Worm (Caenorhabditis elegans): ENCODE measurements around the gene C30B5.17.

The C30B5.17 gene

ce11 chrII:6250782-6251461 is 48.1 kb upstream of the C30B5.17 start, which contains the start of gene phb-2 (continued):
- TF ChIP-seq aptf-3 (GFP tag; IDR thresholded peaks at IDR 0.05) (no peak), Y79H2A.3 (GFP tag; conservative IDR thresholded peaks at IDR 0.05) (no peak), bed-2 (GFP tag; IDR thresholded peaks at IDR 0.05) (no peak), lin-40 (tag; optimal IDR thresholded peaks at IDR 0.05) (peak; percentile 38), K12H6.12 (tag; optimal IDR thresholded peaks at IDR 0.05) (peak; percentile 25), madf-10 (tag; optimal IDR thresholded peaks at IDR 0.05) (no peak), him-1 (tag; optimal IDR thresholded peaks at IDR 0.05) (no peak), tbx-9 (tag; optimal IDR thresholded peaks at IDR 0.05; ENCODE audit: borderline replicate concordance) (no peak), sptf-2 (GFP tag; optimal IDR thresholded peaks at IDR 0.05) (no peak), C06A6.2 (GFP tag; conservative IDR thresholded peaks at IDR 0.05) (no peak), F10E7.11 (tag; optimal IDR thresholded peaks at IDR 0.05) (no peak), dpl-1 (GFP tag; optimal IDR thresholded peaks at IDR 0.05) (peak; percentile 75), ztf-18 (tag; optimal IDR thresholded peaks at IDR 0.05) (peak; percentile 27), ceh-27 (GFP tag; optimal IDR thresholded peaks at IDR 0.05) (peak; percentile 68), hsf-1 (GFP tag; IDR thresholded peaks at IDR 0.05) (no peak), ceh-40 (GFP tag; IDR thresholded peaks at IDR 0.05) (no peak), nhr-27 (tag; optimal IDR thresholded peaks at IDR 0.05) (no peak), K11D2.4 (GFP tag; IDR thresholded peaks at IDR 0.05) (no peak), let-526 (GFP tag; IDR thresholded peaks at IDR 0.05) (0 out of 2 replicates have a peak, but pooled peaks have one; percentile 7), nhr-80 (tag; optimal IDR thresholded peaks at IDR 0.05) (peak; percentile 13), cebp-2 (GFP tag; IDR thresholded peaks at IDR 0.05) (no peak), B0261.1 (tag; optimal IDR thresholded peaks at IDR 0.05) (no peak), Y53G8AR.9 (GFP tag; conservative IDR thresholded peaks at IDR 0.05) (0 out of 2 replicates have a peak, but pooled peaks have one; percentile 29), madf-6 (GFP tag; IDR thresholded peaks at IDR 0.05) (peak; percentile 55), F52B5.7 (tag; optimal IDR thresholded peaks at IDR 0.05) (no peak), T07F8.4 (tag; optimal IDR thresholded peaks at IDR 0.05) (no peak), lsl-1 (GFP tag; optimal IDR thresholded peaks at IDR 0.05) (peak; percentile 50), nfyb-1 (GFP tag; IDR thresholded peaks at IDR 0.05) (peak; percentile 58; the same call in 1 of the 2 replicates), nhr-90 (tag; optimal IDR thresholded peaks at IDR 0.05) (no peak), unc-130 (GFP tag; optimal IDR thresholded peaks at IDR 0.05) (no peak), nfya-1 (tag; optimal IDR thresholded peaks at IDR 0.05; ENCODE audit: borderline replicate concordance, insufficient read depth) (no peak), snpc-3.4 (tag; optimal IDR thresholded peaks at IDR 0.05) (peak; percentile 19), ztf-6 (GFP tag; IDR thresholded peaks at IDR 0.05) (no peak), ztf-28 (GFP tag; IDR thresholded peaks at IDR 0.05) (no peak), lag-1 (GFP tag; IDR thresholded peaks at IDR 0.05) (no peak), F22D6.2 (tag; optimal IDR thresholded peaks at IDR 0.05) (no peak), attf-3 (GFP tag; conservative IDR thresholded peaks at IDR 0.05) (no peak), lsy-27 (tag; optimal IDR thresholded peaks at IDR 0.05; ENCODE audit: borderline replicate concordance, insufficient read depth) (no peak), chd-7 (tag; optimal IDR thresholded peaks at IDR 0.05) (no peak), mel-28 (tag; optimal IDR thresholded peaks at IDR 0.05; ENCODE audit: borderline replicate concordance) (no peak), nhr-179 (tag; optimal IDR thresholded peaks at IDR 0.05) (no peak), pha-4 (tag; optimal IDR thresholded peaks at IDR 0.05) (peak; percentile 51), attf-6 (GFP tag; IDR thresholded peaks at IDR 0.05) (no peak), nfya-2 (GFP tag; IDR thresholded peaks at IDR 0.05) (no peak), ccch-3 (GFP tag; optimal IDR thresholded peaks at IDR 0.05) (peak; percentile 2), Y56A3A.18 (GFP tag; IDR thresholded peaks at IDR 0.05) (no peak), efl-1 (GFP tag; optimal IDR thresholded peaks at IDR 0.05) (peak; percentile 83), Y67H2A.10 (GFP tag; conservative IDR thresholded peaks at IDR 0.05) (no peak)

Data from whole organism, young adult.